Worm (Caenorhabditis elegans) whole organism, L2 larva: Measurements from ENCODE around the gene F31F4.11.

Experiments used
- C34F6.9 ChIP-seq: fragments of 150-350 bp; optimal IDR thresholded peaks from 2 replicates; lab custom pipeline; 2014; ENCODE audit warnings: missing biosample characterization, missing genetic modification characterization
- F13H6.1 ChIP-seq: sonication (generic microtip); optimal IDR thresholded peaks from 2 replicates; lab custom pipeline; 2016; ENCODE audit warnings: missing genetic modification characterization, missing compliant biosample characterization
- R02D3.7 ChIP-seq: fragments of 150-350 bp; optimal IDR thresholded peaks from 2 replicates; lab custom pipeline; 2014; ENCODE audit warnings: missing biosample characterization, missing genetic modification characterization
- Y55F3AM.14 ChIP-seq: fragments of 200-800 bp; sonication (Bioruptor generic); optimal IDR thresholded peaks from 2 replicates; lab custom pipeline; 2018; ENCODE audit warnings: mild to moderate bottlenecking, missing genetic modification characterization, missing compliant biosample characterization
- ZK546.5 ChIP-seq: sonication (generic microtip); optimal IDR thresholded peaks from 2 replicates; lab custom pipeline; 2017; ENCODE audit warnings: missing biosample characterization, missing genetic modification characterization
- alr-1 ChIP-seq: fragments of 150-350 bp; optimal IDR thresholded peaks from 2 replicates; lab custom pipeline; 2014; ENCODE audit warnings: missing biosample characterization, missing genetic modification characterization
- aly-2 ChIP-seq: fragments of 150-350 bp; optimal IDR thresholded peaks from 2 replicates; lab custom pipeline; 2014; ENCODE audit warnings: missing biosample characterization, missing genetic modification characterization
- ama-1 ChIP-seq: fragments of 150-350 bp; optimal IDR thresholded peaks from 2 replicates; lab custom pipeline; 2018; ENCODE audit warnings: inconsistent platforms
- blmp-1 ChIP-seq: sonication (generic microtip); optimal IDR thresholded peaks from 2 replicates; lab custom pipeline; 2017; ENCODE audit warnings: missing genetic modification characterization, mild to moderate bottlenecking, missing compliant biosample characterization, antibody characterized with exemption, moderate library complexity; ENCODE audit not compliant: insufficient read depth
- ceh-16 ChIP-seq: fragments of 150-350 bp; optimal IDR thresholded peaks from 2 replicates; lab custom pipeline; 2014; ENCODE audit warnings: missing biosample characterization, missing genetic modification characterization
- ceh-82 ChIP-seq: fragments of 150-350 bp; optimal IDR thresholded peaks from 2 replicates; lab custom pipeline; 2014; ENCODE audit warnings: missing biosample characterization, missing genetic modification characterization
- crh-2 ChIP-seq: sonication (generic microtip); optimal IDR thresholded peaks from 2 replicates; lab custom pipeline; 2017; ENCODE audit warnings: missing biosample characterization, missing genetic modification characterization
- dmd-4 ChIP-seq: sonication (generic microtip); optimal IDR thresholded peaks from 2 replicates; lab custom pipeline; 2017; ENCODE audit warnings: missing biosample characterization, missing genetic modification characterization
- egl-27 ChIP-seq: sonication (generic microtip); optimal IDR thresholded peaks from 3 replicates; lab custom pipeline; 2017; ENCODE audit warnings: missing biosample characterization, missing genetic modification reagents, missing genetic modification characterization
- elt-1 ChIP-seq: fragments of 150-350 bp; optimal IDR thresholded peaks from 2 replicates; lab custom pipeline; 2014; ENCODE audit warnings: missing biosample characterization, missing genetic modification characterization
- elt-3 ChIP-seq: sonication (generic microtip); optimal IDR thresholded peaks from 2 replicates; lab custom pipeline; 2017; ENCODE audit warnings: missing biosample characterization, missing genetic modification characterization
- fos-1 ChIP-seq: fragments of 150-350 bp; optimal IDR thresholded peaks from 2 replicates; lab custom pipeline; 2014; ENCODE audit warnings: missing biosample characterization, missing genetic modification characterization
- gmeb-1 ChIP-seq: fragments of 150-350 bp; optimal IDR thresholded peaks from 2 replicates; lab custom pipeline; 2014; ENCODE audit warnings: missing biosample characterization, missing genetic modification characterization
- lin-11 ChIP-seq: fragments of 150-350 bp; sonication (generic microtip); optimal IDR thresholded peaks from 2 replicates; lab custom pipeline; 2014; ENCODE audit warnings: missing biosample characterization, missing genetic modification characterization, inconsistent platforms, mixed read lengths
- lin-13 ChIP-seq: fragments of 150-350 bp; optimal IDR thresholded peaks from 2 replicates; lab custom pipeline; 2014; ENCODE audit warnings: missing biosample characterization, missing genetic modification reagents, missing genetic modification characterization
- lin-39 ChIP-seq: fragments of 150-350 bp; optimal IDR thresholded peaks from 2 replicates; lab custom pipeline; 2014; ENCODE audit warnings: missing biosample characterization, missing genetic modification reagents, missing genetic modification characterization
- lsy-2 ChIP-seq, 2 experiments: fragments of 150-350 bp in 1 of 2; sonication (generic microtip) in 1 of 2; optimal IDR thresholded peaks; 2 replicates each; lab custom pipeline; 2014 to 2017; ENCODE audit warnings: missing biosample characterization in 2 of 2, missing genetic modification characterization in 2 of 2
- mab-5 ChIP-seq: fragments of 150-350 bp; optimal IDR thresholded peaks from 2 replicates; lab custom pipeline; 2014; ENCODE audit warnings: missing biosample characterization, missing genetic modification characterization
- mbf-1 ChIP-seq: sonication (generic microtip); optimal IDR thresholded peaks from 2 replicates; lab custom pipeline; 2017; ENCODE audit warnings: missing biosample characterization, missing genetic modification characterization
- mdl-1 ChIP-seq, 2 experiments: fragments of 150-350 bp in 1 of 2; sonication (generic microtip) in 1 of 2; optimal IDR thresholded peaks; 2 replicates each; lab custom pipeline; 2017; ENCODE audit warnings: missing biosample characterization in 2 of 2, missing genetic modification characterization in 2 of 2
- nhr-10 ChIP-seq: sonication (generic microtip); optimal IDR thresholded peaks from 2 replicates; lab custom pipeline; 2017; ENCODE audit warnings: missing biosample characterization, missing genetic modification characterization
- nhr-11 ChIP-seq: fragments of 150-350 bp; optimal IDR thresholded peaks from 2 replicates; lab custom pipeline; 2014; ENCODE audit warnings: missing biosample characterization, missing genetic modification characterization
- nhr-12 ChIP-seq: fragments of 150-350 bp; optimal IDR thresholded peaks from 2 replicates; lab custom pipeline; 2014; ENCODE audit warnings: missing biosample characterization, missing genetic modification characterization
- nhr-129 ChIP-seq: fragments of 150-350 bp; optimal IDR thresholded peaks from 2 replicates; lab custom pipeline; 2014; ENCODE audit warnings: missing biosample characterization, missing genetic modification characterization
- nhr-21 ChIP-seq: fragments of 150-350 bp; optimal IDR thresholded peaks from 2 replicates; lab custom pipeline; 2014; ENCODE audit warnings: missing biosample characterization, missing genetic modification characterization
- nhr-23 ChIP-seq: fragments of 150-350 bp; optimal IDR thresholded peaks from 2 replicates; lab custom pipeline; 2014; ENCODE audit warnings: missing biosample characterization, missing genetic modification reagents, missing genetic modification characterization
- nhr-237 ChIP-seq: fragments of 150-350 bp; optimal IDR thresholded peaks from 2 replicates; lab custom pipeline; 2014; ENCODE audit warnings: missing biosample characterization, missing genetic modification characterization
- nhr-25 ChIP-seq: fragments of 150-350 bp; sonication (generic microtip); optimal IDR thresholded peaks from 3 replicates; lab custom pipeline; 2014; ENCODE audit warnings: missing biosample characterization, missing genetic modification characterization
- nhr-6 ChIP-seq: fragments of 150-350 bp; optimal IDR thresholded peaks from 2 replicates; lab custom pipeline; 2014; ENCODE audit warnings: missing biosample characterization, missing genetic modification characterization
- nhr-77 ChIP-seq: fragments of 150-350 bp; optimal IDR thresholded peaks from 2 replicates; lab custom pipeline; 2014; ENCODE audit warnings: missing biosample characterization, missing genetic modification characterization
- peb-1 ChIP-seq: fragments of 150-350 bp; optimal IDR thresholded peaks from 2 replicates; lab custom pipeline; 2014; ENCODE audit warnings: missing biosample characterization, missing genetic modification characterization
- sem-4 ChIP-seq: fragments of 150-350 bp; optimal IDR thresholded peaks from 2 replicates; lab custom pipeline; 2014; ENCODE audit warnings: missing biosample characterization, missing genetic modification reagents, missing genetic modification characterization
- skn-1 ChIP-seq: sonication (generic microtip); optimal IDR thresholded peaks from 2 replicates; lab custom pipeline; 2017; ENCODE audit warnings: missing biosample characterization, missing genetic modification characterization
- sma-3 ChIP-seq: sonication (generic microtip); optimal IDR thresholded peaks from 2 replicates; lab custom pipeline; 2016; ENCODE audit warnings: missing genetic modification reagents, missing genetic modification characterization, missing compliant biosample characterization
- sma-9 ChIP-seq, 2 experiments: fragments of 150-350 bp in 1 of 2; sonication (generic microtip) in 1 of 2; optimal IDR thresholded peaks; 2 replicates each; lab custom pipeline; 2014 to 2016; ENCODE audit warnings: missing genetic modification characterization in 2 of 2, mild to moderate bottlenecking in 1 of 2, missing biosample characterization in 1 of 2, missing compliant biosample characterization in 1 of 2, missing genetic modification reagents in 1 of 2, moderate library complexity in 1 of 2
- snpc-4 ChIP-seq: fragments of 150-350 bp; optimal IDR thresholded peaks from 2 replicates; lab custom pipeline; 2014; ENCODE audit warnings: missing biosample characterization, missing genetic modification characterization
- unc-39 ChIP-seq: fragments of 150-350 bp; optimal IDR thresholded peaks from 2 replicates; lab custom pipeline; 2014; ENCODE audit warnings: missing biosample characterization, missing genetic modification characterization
- unc-55 ChIP-seq: fragments of 150-350 bp; sonication (generic microtip); optimal IDR thresholded peaks from 3 replicates; lab custom pipeline; 2014; ENCODE audit warnings: missing biosample characterization, missing genetic modification reagents, missing genetic modification characterization
- unc-62 ChIP-seq: fragments of 150-350 bp; optimal IDR thresholded peaks from 2 replicates; lab custom pipeline; 2014; ENCODE audit warnings: missing biosample characterization, missing genetic modification reagents, missing genetic modification characterization
- zag-1 ChIP-seq: fragments of 150-350 bp; optimal IDR thresholded peaks from 2 replicates; lab custom pipeline; 2014; ENCODE audit warnings: missing biosample characterization, missing genetic modification characterization
- ztf-1 ChIP-seq: fragments of 200-800 bp; sonication (Bioruptor generic); conservative IDR thresholded peaks from 2 replicates; pipeline ENCODE4 v1.3.6; 2022; ENCODE audit warnings: missing genetic modification characterization, missing compliant biosample characterization
- ztf-11 ChIP-seq: sonication (generic microtip); optimal IDR thresholded peaks from 2 replicates; lab custom pipeline; 2017; ENCODE audit warnings: missing biosample characterization, missing genetic modification characterization
- ztf-4 ChIP-seq: fragments of 150-350 bp; optimal IDR thresholded peaks from 2 replicates; lab custom pipeline; 2014; ENCODE audit warnings: missing biosample characterization, missing genetic modification characterization

Gene F31F4.11

ce11 chrV:622902-623301, 41.3 kb downstream of the F31F4.11 start, which contains the start of gene F48G7.5:
F48G7.5 (minus strand) TSS chrV:622935.
- TF ChIP-seq nhr-11 (tag; lab: Kevin White, UChicago) (no peak), nhr-237 (no peak), lin-13 (GFP tag; lab: Kevin White, UChicago) (no peak), nhr-21 (tag; lab: Kevin White, UChicago) (no peak), nhr-25 (tag; lab: Kevin White, UChicago) (no peak), unc-62 (GFP tag; lab: Kevin White, UChicago) (no peak), dmd-4 (tag; lab: Kevin White, UChicago) (no peak), lin-11 (tag; lab: Kevin White, UChicago) (no peak), zag-1 (tag; lab: Kevin White, UChicago) (no peak), nhr-129 (no peak)

ce11 chrV:620987-621386, 43.2 kb downstream of the F31F4.11 start:
- no peak for TF ChIP-seq ZK546.5
- TF ChIP-seq sma-3 = no peak
- TF ChIP-seq nhr-21 (tag; lab: Kevin White, UChicago) = no peak
- TF ChIP-seq nhr-10 = no peak
- TF ChIP-seq elt-1 (tag; lab: Kevin White, UChicago) = no peak
- TF ChIP-seq mab-5 = no peak
- no peak for TF ChIP-seq zag-1 (tag; lab: Kevin White, UChicago)
- no peak for TF ChIP-seq aly-2 (tag; lab: Kevin White, UChicago)
- no peak for TF ChIP-seq mbf-1
- TF ChIP-seq nhr-129 = no peak
- no peak for TF ChIP-seq C34F6.9 (tag; lab: Kevin White, UChicago)
- TF ChIP-seq nhr-23 = no peak

ce11 chrV:619054-619453, 45.2 kb downstream of the F31F4.11 start, which contains the start of gene F48G7.4:
F48G7.4 (plus strand) TSS chrV:619453.
- no peak for TF ChIP-seq nhr-23
- peak; percentile 84 for TF ChIP-seq zag-1 (tag; lab: Kevin White, UChicago)
- TF ChIP-seq lsy-2 (tag; optimal IDR thresholded peaks at IDR 0.05; lab: Kevin White, UChicago) = peak in 1 of 2 experiments; percentile 83
- TF ChIP-seq nhr-77 (tag; lab: Kevin White, UChicago) = no peak
- peak; percentile 87 for TF ChIP-seq nhr-6 (tag; lab: Kevin White, UChicago)
- TF ChIP-seq unc-62 (GFP tag; lab: Kevin White, UChicago) = peak; percentile 58
- TF ChIP-seq ZK546.5 = no peak
- peak; percentile 82 for TF ChIP-seq egl-27
- no peak for TF ChIP-seq lin-39 (tag; lab: Kevin White, UChicago)
- peak; percentile 32 to 50 for TF ChIP-seq mdl-1 (tag; optimal IDR thresholded peaks at IDR 0.05; lab: Kevin White, UChicago)
- no peak for TF ChIP-seq ztf-1
- no peak for TF ChIP-seq R02D3.7 (tag; lab: Kevin White, UChicago)
- peak; percentile 67 for TF ChIP-seq crh-2
- peak; percentile 51 for TF ChIP-seq sem-4 (tag; lab: Kevin White, UChicago)
- TF ChIP-seq mbf-1 = no peak
- TF ChIP-seq nhr-21 (tag; lab: Kevin White, UChicago) = peak; percentile 53
- TF ChIP-seq sma-9 (GFP tag; optimal IDR thresholded peaks at IDR 0.05; lab: Kevin White, UChicago) = peak; percentile 91
- no peak for TF ChIP-seq sma-9 (tag; optimal IDR thresholded peaks at IDR 0.05; lab: Kevin White, UChicago)
- no peak for TF ChIP-seq ceh-16 (tag; lab: Kevin White, UChicago)
- TF ChIP-seq nhr-12 (tag; lab: Kevin White, UChicago) = no peak
- peak; percentile 51 for TF ChIP-seq nhr-25 (tag; lab: Kevin White, UChicago)
- peak; percentile 74 for TF ChIP-seq F13H6.1
- TF ChIP-seq snpc-4 (tag; lab: Kevin White, UChicago) = peak; percentile 32
- TF ChIP-seq aly-2 (tag; lab: Kevin White, UChicago) = no peak
- no peak for TF ChIP-seq elt-3 (tag; lab: Kevin White, UChicago)
- TF ChIP-seq unc-55 (GFP tag; lab: Kevin White, UChicago) = peak; percentile 92
- TF ChIP-seq mab-5 = peak; percentile 8
- TF ChIP-seq blmp-1 (tag; lab: Kevin White, UChicago) = no peak
- peak; percentile 88 for TF ChIP-seq C34F6.9 (tag; lab: Kevin White, UChicago)
- no peak for TF ChIP-seq nhr-237
- peak; percentile 68 for TF ChIP-seq Y55F3AM.14 (GFP tag; lab: Kevin White, UChicago)
- peak; percentile 1 for TF ChIP-seq sma-3
- TF ChIP-seq alr-1 (tag; lab: Kevin White, UChicago) = no peak
- no peak for TF ChIP-seq ztf-11 (tag; lab: Kevin White, UChicago)
- no peak for TF ChIP-seq lin-11 (tag; lab: Kevin White, UChicago)
- TF ChIP-seq ama-1 (lab: Kevin White, UChicago) = no peak
- peak; percentile 25 for TF ChIP-seq ztf-4
- peak; percentile 67 for TF ChIP-seq nhr-129
- TF ChIP-seq lin-13 (GFP tag; lab: Kevin White, UChicago) = peak; percentile 44
- TF ChIP-seq skn-1 (tag; lab: Kevin White, UChicago) = no peak
- no peak for TF ChIP-seq unc-39 (tag; lab: Kevin White, UChicago)
- no peak for TF ChIP-seq nhr-11 (tag; lab: Kevin White, UChicago)
- no peak for TF ChIP-seq ceh-82
- peak; percentile 79 for TF ChIP-seq fos-1
- no peak for TF ChIP-seq nhr-10
- TF ChIP-seq elt-1 (tag; lab: Kevin White, UChicago) = no peak
- TF ChIP-seq peb-1 (tag; lab: Kevin White, UChicago) = no peak
- TF ChIP-seq gmeb-1 (tag; lab: Kevin White, UChicago) = peak; percentile 8
